Fruit fly (Drosophila melanogaster) Kc167 (cell line): ENCODE results near the gene CG17991.

Source experiments
- Sin3A ChIP-seq: fragments of >200 bp; optimal IDR thresholded peaks from 2 replicates; lab custom pipeline; 2018; ENCODE audit warnings: missing external identifiers
- h ChIP-seq: fragments of >200 bp; optimal IDR thresholded peaks from 3 replicates; lab custom pipeline; 2018; ENCODE audit warnings: missing external identifiers
- insv ChIP-seq: fragments of >200 bp; optimal IDR thresholded peaks from 3 replicates; lab custom pipeline; 2018; ENCODE audit warnings: missing external identifiers
- psq ChIP-seq: fragments of >200 bp; optimal IDR thresholded peaks from 2 replicates; lab custom pipeline; 2017; ENCODE audit warnings: missing external identifiers
- ttk ChIP-seq: sonication (Bioruptor generic); optimal IDR thresholded peaks from 2 replicates; lab custom pipeline; 2017; ENCODE audit warnings: missing external identifiers

DNA sequence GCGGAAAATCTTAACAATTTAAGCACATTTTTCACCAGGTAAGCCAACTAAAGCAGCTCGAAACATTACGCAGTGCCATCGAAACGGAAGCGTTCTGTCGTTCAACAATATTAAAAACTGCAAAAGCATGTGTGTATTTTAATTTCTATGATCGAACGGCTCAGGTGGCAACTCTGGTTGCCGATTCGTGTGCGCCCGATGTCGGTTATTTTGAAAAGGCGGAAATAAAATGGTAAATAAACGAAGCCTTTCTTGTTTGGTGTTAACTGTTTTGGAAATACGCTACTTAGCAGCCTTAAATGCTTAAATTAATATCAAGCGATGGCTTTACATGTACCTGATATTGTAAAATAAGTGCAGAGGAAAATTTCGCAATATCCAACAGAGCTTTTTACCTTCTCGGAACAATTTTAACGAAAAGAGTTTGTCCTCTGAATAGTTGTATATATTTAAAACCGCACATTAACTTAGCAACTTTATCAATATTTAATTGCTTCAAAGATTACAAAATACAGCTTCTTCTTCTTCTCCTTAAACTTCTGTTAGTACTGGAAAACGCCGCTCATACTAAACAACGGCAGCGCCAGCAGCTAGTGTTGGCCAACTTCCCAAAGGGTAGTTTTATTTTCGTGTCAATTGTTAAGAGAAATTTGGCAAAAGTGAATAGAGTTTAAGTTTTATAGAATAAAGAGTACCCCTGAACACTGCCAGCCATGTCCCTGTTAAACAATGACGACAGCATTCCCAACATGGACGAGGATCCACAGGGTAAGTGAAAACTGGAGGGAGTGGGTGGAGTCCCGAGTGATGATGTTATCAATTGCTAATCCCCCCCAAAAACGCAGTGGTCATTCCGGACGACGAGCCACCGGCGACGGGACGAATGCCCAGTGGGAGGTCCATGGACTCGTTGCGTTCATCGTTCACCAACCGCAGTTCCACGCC lies 32.3 kb downstream of the CG17991 start, which contains the start of gene CG5934:
- no peak for TF ChIP-seq h (lab: Kevin White, UChicago)
- TF ChIP-seq ttk (lab: Kevin White, UChicago), result no peak
- TF ChIP-seq psq (lab: Kevin White, UChicago), result no peak
- no peak for TF ChIP-seq Sin3A (lab: Kevin White, UChicago)
- TF ChIP-seq insv (lab: Kevin White, UChicago), result no peak
